Fruit fly (Drosophila melanogaster) whole organism, wandering third instar larva: Measurements from ENCODE around the gene CG34008.

Experiments used
- CG32264 ChIP-seq: fragments of 200-800 bp; sonication (Bioruptor generic); optimal IDR thresholded peaks from 2 replicates; lab custom pipeline; 2016; ENCODE audit warnings: missing biosample characterization, missing genetic modification characterization
- CG9705 ChIP-seq: fragments of 200-800 bp; sonication (Bioruptor generic); optimal IDR thresholded peaks from 2 replicates; lab custom pipeline; 2018; ENCODE audit warnings: missing biosample characterization, mild to moderate bottlenecking, missing genetic modification characterization
- CrebA ChIP-seq: fragments of 200-800 bp; sonication (Bioruptor generic); optimal IDR thresholded peaks from 2 replicates; lab custom pipeline; 2016; ENCODE audit warnings: missing biosample characterization, mild to moderate bottlenecking, missing genetic modification characterization, borderline replicate concordance
- Dfd ChIP-seq: fragments of >200 bp; optimal IDR thresholded peaks from 2 replicates; lab custom pipeline; 2017; ENCODE audit warnings: missing biosample characterization, missing genetic modification characterization
- GATAd ChIP-seq: sonication (Bioruptor generic); optimal IDR thresholded peaks from 2 replicates; lab custom pipeline; 2016; ENCODE audit warnings: missing biosample characterization, missing genetic modification characterization
- HLH106 ChIP-seq: fragments of 200-800 bp; optimal IDR thresholded peaks from 3 replicates; lab custom pipeline; 2019; ENCODE audit warnings: missing biosample characterization, mild to moderate bottlenecking, missing genetic modification characterization, moderate library complexity
- Hnf4 ChIP-seq: fragments of 200-800 bp; sonication (Bioruptor generic); optimal IDR thresholded peaks from 2 replicates; lab custom pipeline; 2016; ENCODE audit warnings: missing biosample characterization, mild to moderate bottlenecking, missing genetic modification characterization
- Hr78 ChIP-seq: fragments of >200 bp; optimal IDR thresholded peaks from 2 replicates; lab custom pipeline; 2017; ENCODE audit warnings: missing biosample characterization, missing genetic modification characterization
- Hr83 ChIP-seq: fragments of 200-300 bp; sonication (Bioruptor generic); optimal IDR thresholded peaks from 2 replicates; lab custom pipeline; 2016; ENCODE audit warnings: missing biosample characterization, mild to moderate bottlenecking, missing genetic modification characterization, moderate library complexity; ENCODE audit not compliant: poor library complexity, severe bottlenecking
- Jra ChIP-seq: sonication (Bioruptor generic); optimal IDR thresholded peaks from 2 replicates; lab custom pipeline; 2016; ENCODE audit warnings: missing biosample characterization, missing genetic modification characterization
- Mio ChIP-seq: sonication (Bioruptor generic); optimal IDR thresholded peaks from 2 replicates; lab custom pipeline; 2016; ENCODE audit warnings: missing biosample characterization, missing genetic modification characterization
- Myc ChIP-seq: fragments of >200 bp; optimal IDR thresholded peaks from 2 replicates; lab custom pipeline; 2017
- N ChIP-seq: fragments of >200 bp; optimal IDR thresholded peaks from 2 replicates; lab custom pipeline; 2018; ENCODE audit warnings: missing biosample characterization, missing external identifiers, missing genetic modification characterization
- OdsH ChIP-seq: fragments of 200-800 bp; sonication (Bioruptor generic); optimal IDR thresholded peaks from 2 replicates; lab custom pipeline; 2016; ENCODE audit warnings: missing biosample characterization, mild to moderate bottlenecking, missing genetic modification characterization
- Rel ChIP-seq, 2 experiments: fragments of 200-800 bp; sonication (Bioruptor generic) in 1 of 2; optimal IDR thresholded peaks; 2 replicates in 1 of 2; 3 replicates in 1 of 2; lab custom pipeline; 2016 to 2019; ENCODE audit warnings: mild to moderate bottlenecking in 2 of 2, missing biosample characterization in 2 of 2, missing genetic modification characterization in 2 of 2, moderate library complexity in 1 of 2
- Sp1 ChIP-seq: fragments of 200-800 bp; sonication (Bioruptor generic); optimal IDR thresholded peaks from 3 replicates; lab custom pipeline; 2019; ENCODE audit warnings: missing biosample characterization, mild to moderate bottlenecking, missing genetic modification characterization, moderate library complexity
- Vsx2 ChIP-seq: fragments of 200-300, 225-300 bp; sonication (Bioruptor generic); optimal IDR thresholded peaks from 2 replicates; lab custom pipeline; 2018; ENCODE audit warnings: missing biosample characterization, missing genetic modification characterization; ENCODE audit not compliant: partially characterized antibody
- br ChIP-seq: fragments of 200-800 bp; sonication (Bioruptor generic); optimal IDR thresholded peaks from 2 replicates; lab custom pipeline; 2016; ENCODE audit warnings: missing biosample characterization, missing genetic modification characterization
- brk ChIP-seq: fragments of 200-800 bp; sonication (Bioruptor generic); optimal IDR thresholded peaks from 2 replicates; lab custom pipeline; 2016; ENCODE audit warnings: missing biosample characterization, mild to moderate bottlenecking, missing genetic modification characterization
- dl ChIP-seq, 2 experiments: fragments of 175-275, 200-275 bp in 1 of 2; fragments of 200-275 bp in 1 of 2; sonication (Bioruptor generic); optimal IDR thresholded peaks; lab custom pipeline; 2018; ENCODE audit warnings: mild to moderate bottlenecking in 2 of 2, missing biosample characterization in 2 of 2, missing genetic modification characterization in 2 of 2, moderate library complexity in 2 of 2; ENCODE audit not compliant: partially characterized antibody in 2 of 2, insufficient read depth in 1 of 2
- dsf ChIP-seq: sonication (Bioruptor generic); optimal IDR thresholded peaks from 2 replicates; lab custom pipeline; 2016; ENCODE audit warnings: missing biosample characterization, missing genetic modification characterization, borderline replicate concordance
- ey ChIP-seq: fragments of 200-800 bp; sonication (Bioruptor generic); optimal IDR thresholded peaks from 2 replicates; lab custom pipeline; 2016; ENCODE audit warnings: missing biosample characterization, missing genetic modification characterization
- fru ChIP-seq: fragments of 200-800 bp; sonication (Bioruptor generic); optimal IDR thresholded peaks from 3 replicates; lab custom pipeline; 2016; ENCODE audit warnings: missing biosample characterization, mild to moderate bottlenecking, missing genetic modification characterization
- h ChIP-seq: fragments of 200-800 bp; sonication (Bioruptor generic); optimal IDR thresholded peaks from 3 replicates; lab custom pipeline; 2016; ENCODE audit warnings: missing biosample characterization, mild to moderate bottlenecking, missing genetic modification characterization
- jim ChIP-seq: fragments of 175-275, 200-325 bp; sonication (Bioruptor generic); optimal IDR thresholded peaks from 2 replicates; lab custom pipeline; 2016; ENCODE audit warnings: missing biosample characterization, mild to moderate bottlenecking, missing genetic modification characterization
- lola ChIP-seq: fragments of >200 bp; optimal IDR thresholded peaks from 2 replicates; lab custom pipeline; 2017; ENCODE audit warnings: missing biosample characterization, missing genetic modification characterization
- pan ChIP-seq: fragments of >200 bp; optimal IDR thresholded peaks from 2 replicates; lab custom pipeline; 2017
- rgr ChIP-seq: fragments of 200-800 bp; sonication (Bioruptor generic); optimal IDR thresholded peaks from 3 replicates; lab custom pipeline; 2016; ENCODE audit warnings: missing biosample characterization, mild to moderate bottlenecking, missing genetic modification characterization
- sv ChIP-seq: fragments of 200-800 bp; sonication (Bioruptor generic); optimal IDR thresholded peaks from 3 replicates; lab custom pipeline; 2016; ENCODE audit warnings: missing biosample characterization, missing genetic modification characterization
- tai ChIP-seq: sonication (Bioruptor generic); optimal IDR thresholded peaks from 2 replicates; lab custom pipeline; 2016; ENCODE audit warnings: missing biosample characterization, missing genetic modification characterization
- usp ChIP-seq: fragments of >200 bp; optimal IDR thresholded peaks from 2 replicates; lab custom pipeline; 2017; ENCODE audit warnings: missing biosample characterization, missing genetic modification characterization

The CG34008 gene

dm6 chr3R:20616801-20617200, 35.5 kb upstream of the CG34008 start, which contains the start of gene CG15923:
TSS of gene CG15923 (minus strand) at chr3R:20616901.
- TF ChIP-seq fru (no peak), Hr83 (GFP tag; lab: Kevin White, UChicago) (no peak), Hnf4 (GFP tag; lab: Kevin White, UChicago) (no peak), CG32264 (GFP tag; lab: Kevin White, UChicago) (no peak), CG9705 (GFP tag; lab: Kevin White, UChicago) (no peak), tai (GFP tag; lab: Kevin White, UChicago) (no peak), jim (no peak), GATAd (GFP tag; lab: Kevin White, UChicago) (no peak), Dfd (GFP tag; lab: Kevin White, UChicago) (no peak)

dm6 chr3R:20608199-20608598, 26.9 kb upstream of the CG34008 start:
- TF ChIP-seq Dfd (GFP tag; lab: Kevin White, UChicago) (peak; percentile 96), ey (GFP tag; lab: Kevin White, UChicago) (no peak)

- TF ChIP-seq sv (no peak), Sp1 (GFP tag; lab: Kevin White, UChicago) (no peak), h (no peak), lola (GFP tag; lab: Kevin White, UChicago) (no peak), N (GFP tag; lab: Kevin White, UChicago) (no peak), Dfd (GFP tag; lab: Kevin White, UChicago) (no peak), rgr (no peak), Hnf4 (GFP tag; lab: Kevin White, UChicago) (no peak), CrebA (no peak), ey (GFP tag; lab: Kevin White, UChicago) (no peak), OdsH (no peak), br (GFP tag; lab: Kevin White, UChicago) (no peak), usp (GFP tag; lab: Kevin White, UChicago) (no peak), GATAd (GFP tag; lab: Kevin White, UChicago) (no peak), Jra (GFP tag; lab: Kevin White, UChicago) (no peak), dsf (no peak), Mio (GFP tag; lab: Kevin White, UChicago) (no peak), Hr83 (GFP tag; lab: Kevin White, UChicago) (no peak)
Observed at dm6 chr3R:20605562-20606155, 24.3 kb upstream of the CG34008 start.

- TF ChIP-seq Sp1 (GFP tag; lab: Kevin White, UChicago) (no peak), Dfd (GFP tag; lab: Kevin White, UChicago) (peak; percentile 92)
- TF ChIP-seq, all 38 proteins: peak for 1
Observed at dm6 chr3R:20605078-20605477, 23.8 kb upstream of the CG34008 start.

dm6 chr3R:20604078-20604477, 22.8 kb upstream of the CG34008 start:
- no peak for TF ChIP-seq HLH106 (tag; lab: Kevin White, UChicago)
- TF ChIP-seq Vsx2 (GFP tag; lab: Kevin White, UChicago), result no peak
- TF ChIP-seq Myc (lab: Kevin White, UChicago), result no peak
- TF ChIP-seq jim, result no peak

- no peak for TF ChIP-seq brk (GFP tag; lab: Kevin White, UChicago)
- no peak for TF ChIP-seq Hr78 (GFP tag; lab: Kevin White, UChicago)
- TF ChIP-seq sv, result no peak
- TF ChIP-seq jim, result no peak
- TF ChIP-seq dl (GFP tag; optimal IDR thresholded peaks at IDR 0.05; lab: Kevin White, UChicago; ENCODE audit: insufficient read depth in 1 of 2, partially characterized antibody in 2 of 2), result no peak
- no peak for TF ChIP-seq Hnf4 (GFP tag; lab: Kevin White, UChicago)
- no peak for TF ChIP-seq Rel (GFP tag; optimal IDR thresholded peaks at IDR 0.05; lab: Kevin White, UChicago)
- TF ChIP-seq Rel (tag; optimal IDR thresholded peaks at IDR 0.05; lab: Kevin White, UChicago), result no peak
- no peak for TF ChIP-seq N (GFP tag; lab: Kevin White, UChicago)
- no peak for TF ChIP-seq h
- TF ChIP-seq br (GFP tag; lab: Kevin White, UChicago), result no peak
- TF ChIP-seq dsf, result no peak
- TF ChIP-seq OdsH, result no peak
- no peak for TF ChIP-seq HLH106 (tag; lab: Kevin White, UChicago)
- no peak for TF ChIP-seq rgr
- TF ChIP-seq fru, result no peak
- no peak for TF ChIP-seq pan (lab: Kevin White, UChicago)
- TF ChIP-seq Hr83 (GFP tag; lab: Kevin White, UChicago), result no peak
- TF ChIP-seq CG32264 (GFP tag; lab: Kevin White, UChicago), result no peak
- no peak for TF ChIP-seq tai (GFP tag; lab: Kevin White, UChicago)
- TF ChIP-seq usp (GFP tag; lab: Kevin White, UChicago), result no peak
- TF ChIP-seq, all 38 proteins: peak for 0
Observed at dm6 chr3R:20602599-20602998, 21.3 kb upstream of the CG34008 start.
